Fruit fly (Drosophila melanogaster): ENCODE results near the gene CG42507.

dm6 chr3L:14755951-14756723 is 1.6 kb downstream of the CG42507 start:
- no peak for TF ChIP-seq pan (optimal IDR thresholded peaks at IDR 0.05)
- peak; percentile 90 for TF ChIP-seq CG8478 (optimal IDR thresholded peaks at IDR 0.05)
- no peak for TF ChIP-seq usp (GFP tag; optimal IDR thresholded peaks at IDR 0.05)
- TF ChIP-seq psq (optimal IDR thresholded peaks at IDR 0.05): no peak
- peak; percentile 95 for TF ChIP-seq Dll (optimal IDR thresholded peaks at IDR 0.05)

All from whole organism.